Fruit fly (Drosophila melanogaster) whole organism, adult: ENCODE data around the gene Wnt6.
A peak's percentile ranks its signal among the peaks of the same experiment; 100 is the strongest.

Experiments used
- CG11617 ChIP-seq: fragments of 200-800 bp; sonication (Bioruptor generic); optimal IDR thresholded peaks from 2 replicates; lab custom pipeline; 2017; ENCODE audit warnings: mild to moderate bottlenecking, missing biosample characterization, missing genetic modification reagents, missing genetic modification characterization
- CG12768 ChIP-seq: fragments of 200-800 bp; sonication (Bioruptor generic); optimal IDR thresholded peaks from 2 replicates; lab custom pipeline; 2017; ENCODE audit warnings: missing biosample characterization, missing genetic modification characterization, mild to moderate bottlenecking, moderate library complexity, missing genetic modification reagents
- CG14711 ChIP-seq: fragments of 200-800 bp; sonication (Bioruptor generic); optimal IDR thresholded peaks from 2 replicates; lab custom pipeline; 2018; ENCODE audit warnings: missing biosample characterization, mild to moderate bottlenecking, missing genetic modification characterization, moderate library complexity
- CG1620 ChIP-seq: fragments of 200-800 bp; sonication (Bioruptor generic); optimal IDR thresholded peaks from 2 replicates; lab custom pipeline; 2016; ENCODE audit warnings: missing biosample characterization, missing genetic modification characterization
- CG33017 ChIP-seq: fragments of 200-800 bp; sonication (Bioruptor generic); optimal IDR thresholded peaks from 2 replicates; lab custom pipeline; 2018; ENCODE audit warnings: missing biosample characterization, mild to moderate bottlenecking, missing genetic modification characterization, moderate library complexity
- CG5204 ChIP-seq: fragments of 200-800 bp; sonication (Bioruptor generic); optimal IDR thresholded peaks from 2 replicates; lab custom pipeline; 2016; ENCODE audit warnings: missing biosample characterization, missing genetic modification characterization
- CG7045 ChIP-seq: fragments of 200-800 bp; sonication (Bioruptor generic); optimal IDR thresholded peaks from 2 replicates; lab custom pipeline; 2017; ENCODE audit warnings: missing biosample characterization, mild to moderate bottlenecking, missing genetic modification characterization
- CG7101 ChIP-seq: fragments of 200-800 bp; sonication (Bioruptor generic); optimal IDR thresholded peaks from 2 replicates; lab custom pipeline; 2018; ENCODE audit warnings: missing biosample characterization, mild to moderate bottlenecking, missing genetic modification characterization, moderate library complexity
- Clk ChIP-seq: fragments of 200-800 bp; sonication (Bioruptor generic); optimal IDR thresholded peaks from 2 replicates; lab custom pipeline; 2017; ENCODE audit warnings: missing biosample characterization, missing genetic modification characterization
- Crg-1 ChIP-seq: fragments of 200-800 bp; sonication (Bioruptor generic); optimal IDR thresholded peaks from 2 replicates; lab custom pipeline; 2016; ENCODE audit warnings: missing biosample characterization, missing genetic modification characterization
- Hr96 ChIP-seq: fragments of 200-800 bp; sonication (Bioruptor generic); optimal IDR thresholded peaks from 2 replicates; lab custom pipeline; 2016; ENCODE audit warnings: missing biosample characterization, missing genetic modification characterization
- Mnt ChIP-seq: fragments of 200-800 bp; sonication (Bioruptor generic); optimal IDR thresholded peaks from 2 replicates; lab custom pipeline; 2016; ENCODE audit warnings: missing biosample characterization, mild to moderate bottlenecking, missing genetic modification characterization
- bab1 ChIP-seq: fragments of 200-800 bp; sonication (Bioruptor generic); optimal IDR thresholded peaks from 3 replicates; lab custom pipeline; 2019; ENCODE audit warnings: missing biosample characterization, mild to moderate bottlenecking, missing genetic modification characterization, moderate library complexity
- cic ChIP-seq: fragments of 200-800 bp; sonication (Bioruptor generic); optimal IDR thresholded peaks from 2 replicates; lab custom pipeline; 2017; ENCODE audit warnings: missing biosample characterization, mild to moderate bottlenecking, missing genetic modification characterization, moderate library complexity
- cnc ChIP-seq, 2 experiments: fragments of >200 bp; optimal IDR thresholded peaks; 2 replicates each; lab custom pipeline; 2017
- kay ChIP-seq: fragments of 200-800 bp; sonication (Bioruptor generic); peaks from one replicate; lab custom pipeline; 2016; ENCODE audit warnings: missing biosample characterization, missing genetic modification characterization, borderline replicate concordance
- ovo ChIP-seq: fragments of 200-800 bp; sonication (Bioruptor generic); optimal IDR thresholded peaks from 2 replicates; lab custom pipeline; 2016; ENCODE audit warnings: missing biosample characterization, missing genetic modification characterization
- pad ChIP-seq: fragments of 200-800 bp; sonication (Bioruptor generic); optimal IDR thresholded peaks from 3 replicates; lab custom pipeline; 2017; ENCODE audit warnings: missing biosample characterization, missing genetic modification characterization, mild to moderate bottlenecking, moderate library complexity, missing genetic modification reagents
- tj ChIP-seq: fragments of 200-800 bp; sonication (Bioruptor generic); optimal IDR thresholded peaks from 3 replicates; lab custom pipeline; 2017; ENCODE audit warnings: missing biosample characterization, mild to moderate bottlenecking, missing genetic modification characterization, moderate library complexity
- toe ChIP-seq: fragments of 200-800 bp; sonication (Bioruptor generic); optimal IDR thresholded peaks from 2 replicates; lab custom pipeline; 2016; ENCODE audit warnings: missing biosample characterization, missing genetic modification characterization

Wnt6 gene

DNA sequence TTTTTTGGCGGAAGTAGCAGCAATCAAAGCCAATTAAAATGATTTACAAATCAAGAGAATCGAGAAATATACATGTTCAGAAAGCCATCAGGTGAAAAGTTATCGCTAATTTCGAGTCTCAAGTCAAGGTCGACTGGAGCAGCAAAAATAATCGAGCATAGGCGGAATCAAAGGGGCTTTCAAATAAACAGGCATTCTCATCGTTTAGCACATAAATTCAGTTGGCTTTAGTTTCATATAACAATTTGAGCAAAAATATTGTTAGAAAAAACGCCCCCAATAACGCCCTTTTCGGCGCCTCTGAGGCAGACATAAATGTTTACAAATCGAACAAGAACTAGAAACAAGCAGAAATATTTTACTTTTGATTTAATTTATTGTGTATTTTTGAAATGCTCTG, 64.2 kb downstream of the Wnt6 start:
- TF ChIP-seq CG7045 (no peak), toe (no peak), CG1620 (GFP tag; lab: Kevin White, UChicago) (no peak), bab1 (GFP tag; lab: Kevin White, UChicago) (no peak), kay (no peak), Mnt (no peak), cnc (optimal IDR thresholded peaks at IDR 0.05; lab: Kevin White, UChicago) (no peak), CG33017 (tag; lab: Kevin White, UChicago) (no peak), ovo (GFP tag; lab: Kevin White, UChicago) (no peak), CG5204 (GFP tag; lab: Kevin White, UChicago) (no peak), cic (GFP tag; lab: Kevin White, UChicago) (no peak), Clk (GFP tag; lab: Kevin White, UChicago) (no peak), Hr96 (GFP tag; lab: Kevin White, UChicago) (no peak), tj (no peak)

DNA sequence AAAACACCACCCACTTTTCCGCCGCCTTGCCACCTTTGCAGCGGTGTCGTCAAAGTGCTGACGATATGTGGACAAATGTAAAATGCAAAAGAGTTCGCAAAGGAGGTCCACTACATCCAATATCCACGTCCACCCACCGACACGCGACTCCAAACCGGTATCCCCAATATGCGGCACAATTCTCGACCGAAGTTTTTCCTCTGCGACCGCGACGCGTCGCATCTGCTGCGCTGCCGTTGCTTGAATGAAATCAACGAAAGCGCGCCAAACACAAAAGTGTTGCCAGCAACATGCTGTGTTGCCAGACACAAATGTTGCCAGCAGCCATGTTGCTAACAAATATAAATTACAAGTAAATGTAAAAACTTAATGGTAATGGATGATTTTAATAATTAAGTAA, 65.0 kb downstream of the Wnt6 start, which contains the start of gene CG5160:
TSS of gene CG5160 (minus strand) at position 223 of the 400 bp plus-strand sequence.
- TF ChIP-seq toe = no peak
- TF ChIP-seq Clk (GFP tag; lab: Kevin White, UChicago) = no peak
- TF ChIP-seq cnc (optimal IDR thresholded peaks at IDR 0.05; lab: Kevin White, UChicago) = no peak
- no peak for TF ChIP-seq CG1620 (GFP tag; lab: Kevin White, UChicago)
- TF ChIP-seq kay = no peak
- TF ChIP-seq CG11617 = no peak
- no peak for TF ChIP-seq CG14711
- TF ChIP-seq CG5204 (GFP tag; lab: Kevin White, UChicago) = no peak
- no peak for TF ChIP-seq bab1 (GFP tag; lab: Kevin White, UChicago)
- TF ChIP-seq pad (GFP tag; lab: Kevin White, UChicago) = no peak
- TF ChIP-seq tj = no peak
- TF ChIP-seq CG7101 (tag; lab: Kevin White, UChicago) = no peak
- no peak for TF ChIP-seq CG12768 (GFP tag; lab: Kevin White, UChicago)
- no peak for TF ChIP-seq Mnt
- TF ChIP-seq cic (GFP tag; lab: Kevin White, UChicago) = no peak
- no peak for TF ChIP-seq Crg-1
- no peak for TF ChIP-seq Hr96 (GFP tag; lab: Kevin White, UChicago)
- no peak for TF ChIP-seq CG33017 (tag; lab: Kevin White, UChicago)

DNA sequence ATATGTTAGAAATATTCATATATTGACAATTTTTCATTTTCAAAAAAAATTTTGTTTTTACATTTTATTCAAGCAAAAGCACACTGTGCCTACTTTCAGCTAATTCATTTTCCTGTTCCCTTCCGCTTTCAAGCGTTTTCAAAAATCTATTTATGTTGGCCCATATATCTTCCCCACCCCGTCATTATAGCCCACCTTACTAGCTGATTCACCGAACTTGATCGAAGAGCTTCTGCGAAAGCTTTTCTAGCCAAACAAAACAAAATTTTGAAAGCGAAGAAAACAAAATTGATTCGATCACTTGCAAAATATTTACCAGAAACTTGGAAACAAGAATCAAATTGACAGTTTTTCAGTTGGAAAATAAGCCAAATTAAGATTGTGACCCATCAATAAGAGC, 67.5 kb downstream of the Wnt6 start, which contains the start of gene CG5171:
TSS of gene CG5171 (plus strand) at position 311 of the 400 bp plus-strand sequence.
- TF ChIP-seq CG33017 (tag; lab: Kevin White, UChicago) (no peak), bab1 (GFP tag; lab: Kevin White, UChicago) (no peak), CG14711 (no peak), kay (peak; percentile 84)

DNA sequence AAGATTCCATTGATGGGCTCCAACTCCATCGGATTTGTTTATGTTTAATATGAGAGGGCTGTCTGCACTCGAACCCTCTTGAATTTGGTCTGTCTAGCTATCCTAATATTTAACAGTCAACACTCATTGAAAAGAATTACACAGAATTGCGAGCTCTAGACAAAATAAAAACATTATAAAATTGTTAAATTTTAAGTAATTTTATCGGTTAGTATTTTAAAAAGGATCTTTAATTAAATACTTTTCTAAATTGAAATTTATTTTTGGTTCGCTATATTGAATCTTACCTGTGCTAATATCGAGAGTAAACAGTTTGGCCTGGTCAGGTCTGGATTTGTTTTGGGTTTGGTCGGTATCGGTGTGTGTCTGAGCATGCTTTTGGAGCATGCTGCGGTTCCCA, 68.1 kb downstream of the Wnt6 start:
- no peak for TF ChIP-seq CG12768 (GFP tag; lab: Kevin White, UChicago)
- no peak for TF ChIP-seq CG5204 (GFP tag; lab: Kevin White, UChicago)
- TF ChIP-seq Hr96 (GFP tag; lab: Kevin White, UChicago) = no peak
- no peak for TF ChIP-seq CG14711
- TF ChIP-seq toe = no peak
- no peak for TF ChIP-seq Clk (GFP tag; lab: Kevin White, UChicago)
